Worm (Caenorhabditis elegans): Measurements from ENCODE around the gene fbxa-67.
A peak's percentile ranks its signal among the peaks of the same experiment; 100 is the strongest.

Gene fbxa-67

ce11 chrIII:941958-942357 is 8.5 kb downstream of the fbxa-67 start:
- TF ChIP-seq lin-39 (tag; optimal IDR thresholded peaks at IDR 0.05) (no peak), elt-2 (tag; optimal IDR thresholded peaks at IDR 0.05) (no peak), egl-5 (tag; optimal IDR thresholded peaks at IDR 0.05) (no peak), ztf-11 (tag; optimal IDR thresholded peaks at IDR 0.05) (no peak), nhr-67 (tag; optimal IDR thresholded peaks at IDR 0.05) (no peak), nhr-77 (tag; optimal IDR thresholded peaks at IDR 0.05) (no peak), nhr-43 (tag; optimal IDR thresholded peaks at IDR 0.05; ENCODE audit: poor library complexity, severe bottlenecking) (no peak), pha-4 (tag; optimal IDR thresholded peaks at IDR 0.05) (no peak), snpc-4 (tag; optimal IDR thresholded peaks at IDR 0.05) (no peak), nhr-237 (tag; optimal IDR thresholded peaks at IDR 0.05) (no peak), ceh-9 (tag; optimal IDR thresholded peaks at IDR 0.05) (no peak), jun-1 (tag; optimal IDR thresholded peaks at IDR 0.05) (no peak), lin-15B (tag; optimal IDR thresholded peaks at IDR 0.05) (no peak), mml-1 (tag; optimal IDR thresholded peaks at IDR 0.05) (no peak), R02D3.7 (tag; optimal IDR thresholded peaks at IDR 0.05) (no peak), lsy-12 (tag; optimal IDR thresholded peaks at IDR 0.05) (no peak), nhr-23 (tag; optimal IDR thresholded peaks at IDR 0.05) (no peak)

DNA sequence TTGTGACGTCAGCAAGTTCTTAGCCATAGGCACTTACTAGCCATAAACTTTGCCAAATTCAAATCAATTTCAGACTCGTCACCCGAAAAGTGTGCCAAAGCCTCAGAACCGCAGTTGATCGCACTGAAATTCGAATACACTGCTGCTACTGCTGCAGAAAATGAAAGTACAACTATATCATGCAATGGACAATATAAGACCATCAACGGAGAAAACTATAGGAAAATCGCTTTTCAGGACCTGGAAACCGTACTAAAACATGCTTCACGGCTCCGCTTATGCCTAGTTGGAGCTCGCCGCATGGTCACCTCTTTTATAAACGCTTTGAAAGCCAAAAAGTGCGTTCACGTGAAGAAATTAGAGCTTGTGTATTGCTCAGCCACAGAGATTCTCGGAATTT is 11.9 kb downstream of the fbxa-67 start, which contains the start of gene fbxa-22:
TSS of gene fbxa-22 (plus strand) at position 301 of the 400 bp plus-strand sequence.
- no peak for TF ChIP-seq jun-1 (tag; optimal IDR thresholded peaks at IDR 0.05)
- no peak for TF ChIP-seq ceh-16 (tag; optimal IDR thresholded peaks at IDR 0.05)
- TF ChIP-seq lin-39 (tag; optimal IDR thresholded peaks at IDR 0.05) = no peak
- TF ChIP-seq skn-1 (tag; optimal IDR thresholded peaks at IDR 0.05) = no peak
- TF ChIP-seq nhr-67 (tag; optimal IDR thresholded peaks at IDR 0.05) = no peak
- no peak for TF ChIP-seq nhr-76 (tag; optimal IDR thresholded peaks at IDR 0.05)
- no peak for TF ChIP-seq mml-1 (tag; optimal IDR thresholded peaks at IDR 0.05)
- no peak for TF ChIP-seq pha-4 (tag; optimal IDR thresholded peaks at IDR 0.05)
- TF ChIP-seq hmg-11 (tag; optimal IDR thresholded peaks at IDR 0.05) = no peak
- no peak for TF ChIP-seq lin-15B (tag; optimal IDR thresholded peaks at IDR 0.05)
- TF ChIP-seq ztf-4 (tag; optimal IDR thresholded peaks at IDR 0.05) = no peak
- no peak for TF ChIP-seq lsy-12 (tag; optimal IDR thresholded peaks at IDR 0.05)
- no peak for TF ChIP-seq nhr-25 (tag; optimal IDR thresholded peaks at IDR 0.05)
- no peak for TF ChIP-seq R02D3.7 (tag; optimal IDR thresholded peaks at IDR 0.05)
- no peak for TF ChIP-seq ceh-9 (tag; optimal IDR thresholded peaks at IDR 0.05)
- TF ChIP-seq ZK546.5 (tag; optimal IDR thresholded peaks at IDR 0.05) = no peak
- no peak for TF ChIP-seq ceh-28 (tag; optimal IDR thresholded peaks at IDR 0.05)
- TF ChIP-seq pqm-1 (tag; optimal IDR thresholded peaks at IDR 0.05) = no peak

DNA sequence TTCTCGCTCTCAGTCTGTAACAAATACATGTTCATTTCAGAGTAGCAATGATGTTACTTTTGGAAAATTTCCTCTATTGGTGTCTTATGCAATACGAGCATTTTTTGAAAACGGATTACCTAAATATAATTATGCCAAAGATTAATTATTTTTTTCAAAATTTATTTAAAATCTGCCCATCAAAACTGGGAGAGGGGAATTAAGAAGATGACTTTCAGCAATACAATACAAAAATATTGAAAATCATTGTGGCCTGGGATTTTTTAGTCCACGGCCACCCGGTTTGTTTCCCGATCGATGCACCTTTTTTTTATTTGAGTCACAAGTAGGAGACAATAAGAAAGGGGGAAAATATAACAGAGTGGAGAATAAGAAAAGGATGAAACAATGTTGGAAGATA is 12.5 kb downstream of the fbxa-67 start, which contains the start of gene fbxa-56:
TSS of gene fbxa-56 (minus strand) at position 101 of the 400 bp plus-strand sequence.
- no peak for TF ChIP-seq nhr-77 (tag; optimal IDR thresholded peaks at IDR 0.05)
- TF ChIP-seq fkh-10 (GFP tag; optimal IDR thresholded peaks at IDR 0.05) = no peak
- TF ChIP-seq sea-2 (GFP tag; optimal IDR thresholded peaks at IDR 0.05) = no peak
- TF ChIP-seq aly-2 (tag; optimal IDR thresholded peaks at IDR 0.05) = no peak
- TF ChIP-seq nhr-11 (tag; optimal IDR thresholded peaks at IDR 0.05) = no peak
- TF ChIP-seq zag-1 (tag; optimal IDR thresholded peaks at IDR 0.05) = no peak
- TF ChIP-seq ama-1 (optimal IDR thresholded peaks at IDR 0.05) = no peak
- no peak for TF ChIP-seq lin-15B (tag; optimal IDR thresholded peaks at IDR 0.05)
- no peak for TF ChIP-seq egl-5 (tag; optimal IDR thresholded peaks at IDR 0.05)
- TF ChIP-seq tbx-2 (tag; optimal IDR thresholded peaks at IDR 0.05) = no peak
- no peak for TF ChIP-seq elt-1 (tag; optimal IDR thresholded peaks at IDR 0.05)
- TF ChIP-seq skn-1 (tag; optimal IDR thresholded peaks at IDR 0.05) = no peak
- TF ChIP-seq ceh-82 (tag; optimal IDR thresholded peaks at IDR 0.05) = no peak
- TF ChIP-seq mml-1 (tag; optimal IDR thresholded peaks at IDR 0.05) = no peak
- no peak for TF ChIP-seq lsy-12 (tag; optimal IDR thresholded peaks at IDR 0.05)
- no peak for TF ChIP-seq nhr-67 (tag; optimal IDR thresholded peaks at IDR 0.05)
- no peak for TF ChIP-seq nhr-237 (tag; optimal IDR thresholded peaks at IDR 0.05)
- no peak for TF ChIP-seq egl-27 (tag; optimal IDR thresholded peaks at IDR 0.05)
- no peak for TF ChIP-seq nhr-23 (tag; optimal IDR thresholded peaks at IDR 0.05)
- TF ChIP-seq pha-4 (tag; optimal IDR thresholded peaks at IDR 0.05) = no peak

DNA sequence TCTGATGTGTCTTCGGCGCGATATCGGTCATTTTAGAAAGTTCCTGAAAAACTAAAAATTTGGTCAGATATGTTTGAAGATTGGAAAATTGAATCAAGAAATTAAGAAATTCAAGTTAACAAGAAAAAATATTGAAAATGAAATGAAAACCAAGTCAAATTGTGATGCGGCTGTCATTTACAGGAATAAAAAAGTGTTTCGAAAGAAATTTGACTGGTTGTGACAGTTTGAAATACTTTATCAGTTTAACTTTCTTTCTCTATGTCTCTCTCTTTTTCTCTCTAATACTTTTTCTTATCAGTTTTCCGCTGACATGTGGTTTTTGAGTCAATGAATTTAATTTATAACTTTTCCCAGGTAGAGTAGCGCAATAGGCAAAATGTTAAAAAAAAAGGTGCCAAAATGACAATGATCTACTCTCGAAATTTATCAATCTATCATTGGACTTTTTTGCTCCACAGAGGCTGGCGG is 14.4 kb downstream of the fbxa-67 start, which contains the start of gene fbxa-55:
TSS of gene fbxa-55 (minus strand) at position 51 of the 471 bp plus-strand sequence.
- TF ChIP-seq lsy-12 (tag; optimal IDR thresholded peaks at IDR 0.05) = no peak
- no peak for TF ChIP-seq snpc-4 (tag; optimal IDR thresholded peaks at IDR 0.05)
- TF ChIP-seq elt-2 (tag; optimal IDR thresholded peaks at IDR 0.05) = peak; percentile 84
- peak; percentile 35 for TF ChIP-seq pqm-1 (tag; optimal IDR thresholded peaks at IDR 0.05)
